Worm (Caenorhabditis elegans) whole organism, young adult: ENCODE results near the gene F54D10.5.

Source experiments
- B0019.2 ChIP-seq: fragments of 200-800 bp; sonication (Bioruptor generic); conservative IDR thresholded peaks from 2 replicates; pipeline ENCODE4 v1.3.6; 2022; ENCODE audit warnings: missing genetic modification reagents, missing genetic modification characterization, missing compliant biosample characterization
- B0336.3 ChIP-seq: fragments of 200-800 bp; sonication (Bioruptor generic); IDR thresholded peaks from 2 replicates; pipeline ENCODE4 v1.3.6; 2022; ENCODE audit warnings: missing genetic modification characterization, missing compliant biosample characterization
- C17E4.6 ChIP-seq: fragments of 200-800 bp; sonication (Bioruptor generic); IDR thresholded peaks from 2 replicates; pipeline ENCODE4 v1.3.6; 2022; ENCODE audit warnings: missing genetic modification reagents, missing genetic modification characterization, missing compliant biosample characterization
- F10E7.11 ChIP-seq: sonication (generic microtip); optimal IDR thresholded peaks from 2 replicates; lab custom pipeline; 2017; ENCODE audit warnings: mild to moderate bottlenecking, missing genetic modification characterization, moderate library complexity, missing compliant biosample characterization
- F39B2.1 ChIP-seq: fragments of 200-800 bp; sonication (Bioruptor generic); IDR thresholded peaks from 2 replicates; pipeline ENCODE4 v1.3.6; 2022; ENCODE audit warnings: missing genetic modification reagents, missing genetic modification characterization, missing compliant biosample characterization
- F52B5.7 ChIP-seq: sonication (generic microtip); optimal IDR thresholded peaks from 2 replicates; lab custom pipeline; 2016; ENCODE audit warnings: mild to moderate bottlenecking, missing genetic modification characterization, missing compliant biosample characterization
- F55B11.4 ChIP-seq: sonication (generic microtip); optimal IDR thresholded peaks from 2 replicates; lab custom pipeline; 2016; ENCODE audit warnings: missing compliant biosample characterization, missing genetic modification characterization, borderline replicate concordance; ENCODE audit not compliant: insufficient read depth
- F57C9.4 ChIP-seq: sonication (generic microtip); optimal IDR thresholded peaks from 2 replicates; lab custom pipeline; 2017; ENCODE audit warnings: mild to moderate bottlenecking, missing genetic modification characterization, missing compliant biosample characterization
- K11D2.4 ChIP-seq: fragments of 200-800 bp; sonication (Bioruptor generic); IDR thresholded peaks from 2 replicates; pipeline ENCODE4 v1.3.6; 2022; ENCODE audit warnings: missing genetic modification reagents, missing genetic modification characterization, missing compliant biosample characterization
- Y79H2A.3 ChIP-seq: fragments of 200-800 bp; sonication (Bioruptor generic); conservative IDR thresholded peaks from 2 replicates; pipeline ENCODE4 v1.3.6; 2022; ENCODE audit warnings: missing genetic modification reagents, missing genetic modification characterization, missing compliant biosample characterization
- akir-1 ChIP-seq: fragments of 200-800 bp; sonication (Bioruptor generic); optimal IDR thresholded peaks from 2 replicates; lab custom pipeline; 2018; ENCODE audit warnings: mild to moderate bottlenecking, missing genetic modification characterization, moderate library complexity, missing compliant biosample characterization
- aptf-2 ChIP-seq: fragments of 200-800 bp; sonication (Bioruptor generic); conservative IDR thresholded peaks from 2 replicates; pipeline ENCODE4 v1.3.6; 2022; ENCODE audit warnings: missing genetic modification reagents, missing genetic modification characterization, missing compliant biosample characterization
- aptf-3 ChIP-seq: fragments of 200-800 bp; sonication (Bioruptor generic); IDR thresholded peaks from 2 replicates; pipeline ENCODE4 v1.3.6; 2022; ENCODE audit warnings: missing genetic modification characterization, missing compliant biosample characterization
- atf-7 ChIP-seq: sonication (generic microtip); optimal IDR thresholded peaks from 2 replicates; lab custom pipeline; 2017; ENCODE audit warnings: mild to moderate bottlenecking, missing genetic modification characterization, missing compliant biosample characterization
- attf-5 ChIP-seq: fragments of 200-800 bp; sonication (Bioruptor generic); optimal IDR thresholded peaks from 2 replicates; lab custom pipeline; 2018; ENCODE audit warnings: mild to moderate bottlenecking, missing genetic modification characterization, missing compliant biosample characterization
- bed-1 ChIP-seq: fragments of 200-800 bp; sonication (Bioruptor generic); IDR thresholded peaks from 2 replicates; pipeline ENCODE4 v1.3.6; 2022; ENCODE audit warnings: missing genetic modification reagents, missing genetic modification characterization, missing compliant biosample characterization
- cebp-1 ChIP-seq, 2 experiments: fragments of 200-800 bp in 1 of 2; sonication (Bioruptor generic) in 1 of 2; sonication (generic microtip) in 1 of 2; IDR thresholded peaks in 1 of 2; optimal IDR thresholded peaks in 1 of 2; 2 replicates each; pipeline versions ENCODE4 v1.3.6 to Lab custom; 2017 to 2022; ENCODE audit warnings: missing compliant biosample characterization in 2 of 2, missing genetic modification characterization in 2 of 2, mild to moderate bottlenecking in 1 of 2, missing genetic modification reagents in 1 of 2, moderate library complexity in 1 of 2
- cebp-2 ChIP-seq: fragments of 200-800 bp; sonication (Bioruptor generic); IDR thresholded peaks from 2 replicates; pipeline ENCODE4 v1.3.6; 2022; ENCODE audit warnings: missing genetic modification characterization, missing compliant biosample characterization
- ceh-100 ChIP-seq: fragments of 200-800 bp; sonication (Bioruptor generic); IDR thresholded peaks from 2 replicates; pipeline ENCODE4 v1.3.6; 2022; ENCODE audit warnings: missing genetic modification reagents, missing genetic modification characterization, missing compliant biosample characterization
- die-1 ChIP-seq: sonication (generic microtip); optimal IDR thresholded peaks from 2 replicates; lab custom pipeline; 2016; ENCODE audit warnings: missing genotype, mild to moderate bottlenecking, missing genetic modification characterization, missing compliant biosample characterization
- dox-1 ChIP-seq: fragments of 200-800 bp; sonication (Bioruptor generic); IDR thresholded peaks from 2 replicates; pipeline ENCODE4 v1.3.6; 2022; ENCODE audit warnings: missing genetic modification reagents, missing genetic modification characterization, missing compliant biosample characterization
- egl-44 ChIP-seq: fragments of 200-800 bp; sonication (Bioruptor generic); IDR thresholded peaks from 2 replicates; pipeline ENCODE4 v1.3.6; 2022; ENCODE audit warnings: missing genetic modification reagents, missing genetic modification characterization, missing compliant biosample characterization
- egrh-3 ChIP-seq: fragments of 200-800 bp; sonication (Bioruptor generic); IDR thresholded peaks from 2 replicates; pipeline ENCODE4 v1.3.6; 2022; ENCODE audit warnings: missing genetic modification reagents, missing genetic modification characterization, missing compliant biosample characterization
- fkh-3 ChIP-seq: sonication (generic microtip); optimal IDR thresholded peaks from 2 replicates; lab custom pipeline; 2016; ENCODE audit warnings: mild to moderate bottlenecking, missing genetic modification characterization, missing compliant biosample characterization
- gei-17 ChIP-seq: fragments of 200-800 bp; sonication (Bioruptor generic); optimal IDR thresholded peaks from 2 replicates; lab custom pipeline; 2018; ENCODE audit warnings: mild to moderate bottlenecking, missing genetic modification characterization, missing compliant biosample characterization
- hlh-26 ChIP-seq: fragments of 200-800 bp; sonication (Bioruptor generic); conservative IDR thresholded peaks from 2 replicates; pipeline ENCODE4 v1.3.6; 2022; ENCODE audit warnings: missing genetic modification reagents, missing genetic modification characterization, missing compliant biosample characterization
- madf-10 ChIP-seq: sonication (generic microtip); optimal IDR thresholded peaks from 2 replicates; lab custom pipeline; 2016; ENCODE audit warnings: mild to moderate bottlenecking, missing genetic modification characterization, missing compliant biosample characterization
- madf-3 ChIP-seq: fragments of 200-800 bp; sonication (Bioruptor generic); IDR thresholded peaks from 2 replicates; pipeline ENCODE4 v1.3.6; 2022; ENCODE audit warnings: missing genetic modification reagents, missing genetic modification characterization, missing compliant biosample characterization
- madf-6 ChIP-seq: fragments of 200-800 bp; sonication (Bioruptor generic); IDR thresholded peaks from 2 replicates; pipeline ENCODE4 v1.3.6; 2022; ENCODE audit warnings: missing genetic modification reagents, missing genetic modification characterization, missing compliant biosample characterization
- madf-8 ChIP-seq: fragments of 200-800 bp; sonication (Bioruptor generic); conservative IDR thresholded peaks from 2 replicates; pipeline ENCODE4 v1.3.6; 2022; ENCODE audit warnings: missing genetic modification reagents, missing genetic modification characterization, missing compliant biosample characterization
- mcd-1 ChIP-seq: fragments of 200-800 bp; sonication (Bioruptor generic); IDR thresholded peaks from 2 replicates; pipeline ENCODE4 v1.3.6; 2022; ENCODE audit warnings: missing genetic modification reagents, missing genetic modification characterization, missing compliant biosample characterization
- nhr-120 ChIP-seq: fragments of 200-800 bp; sonication (Bioruptor generic); IDR thresholded peaks from 2 replicates; pipeline ENCODE4 v1.3.6; 2022; ENCODE audit warnings: missing genetic modification characterization, missing compliant biosample characterization
- nhr-27 ChIP-seq: fragments of 200-800 bp; sonication (Bioruptor generic); optimal IDR thresholded peaks from 2 replicates; lab custom pipeline; 2018; ENCODE audit warnings: mild to moderate bottlenecking, missing genetic modification characterization, moderate library complexity, missing compliant biosample characterization
- pbrm-1 ChIP-seq: fragments of 200-800 bp; sonication (Bioruptor generic); IDR thresholded peaks from 2 replicates; pipeline ENCODE4 v1.3.6; 2022; ENCODE audit warnings: missing genetic modification reagents, missing genetic modification characterization, missing compliant biosample characterization
- repo-1 ChIP-seq: sonication (generic microtip); optimal IDR thresholded peaks from 2 replicates; lab custom pipeline; 2017; ENCODE audit warnings: mild to moderate bottlenecking, missing genetic modification characterization, missing compliant biosample characterization
- snpc-1.1 ChIP-seq: sonication (generic microtip); optimal IDR thresholded peaks from 2 replicates; lab custom pipeline; 2017; ENCODE audit warnings: missing genetic modification characterization, mild to moderate bottlenecking, missing compliant biosample characterization, antibody characterized with exemption, moderate library complexity, missing genotype, missing genetic modification reagents; ENCODE audit not compliant: insufficient read depth
- snpc-1.3 ChIP-seq: sonication (generic microtip); optimal IDR thresholded peaks from 2 replicates; lab custom pipeline; 2017; ENCODE audit warnings: missing genetic modification characterization, mild to moderate bottlenecking, missing compliant biosample characterization, antibody characterized with exemption, moderate library complexity, missing genotype, missing genetic modification reagents; ENCODE audit not compliant: insufficient read depth
- tbp1 ChIP-seq: fragments of 200-800 bp; sonication (Bioruptor generic); optimal IDR thresholded peaks from 2 replicates; lab custom pipeline; 2018; ENCODE audit warnings: mild to moderate bottlenecking, missing genetic modification characterization, missing compliant biosample characterization
- unc-130 ChIP-seq: sonication (generic microtip); optimal IDR thresholded peaks from 2 replicates; lab custom pipeline; 2016; ENCODE audit warnings: missing genetic modification reagents, missing genetic modification characterization, missing compliant biosample characterization
- ztf-22 ChIP-seq: fragments of 200-800 bp; sonication (Bioruptor generic); optimal IDR thresholded peaks from 2 replicates; lab custom pipeline; 2018; ENCODE audit warnings: mild to moderate bottlenecking, missing genetic modification characterization, moderate library complexity, missing compliant biosample characterization
- ztf-25 ChIP-seq: fragments of 200-800 bp; sonication (Bioruptor generic); IDR thresholded peaks from 2 replicates; pipeline ENCODE4 v1.3.6; 2022; ENCODE audit warnings: missing genetic modification reagents, missing genetic modification characterization, missing compliant biosample characterization
- ztf-28 ChIP-seq: fragments of 200-800 bp; sonication (Bioruptor generic); IDR thresholded peaks from 2 replicates; pipeline ENCODE4 v1.3.6; 2022; ENCODE audit warnings: missing genetic modification reagents, missing genetic modification characterization, missing compliant biosample characterization

The F54D10.5 gene

DNA sequence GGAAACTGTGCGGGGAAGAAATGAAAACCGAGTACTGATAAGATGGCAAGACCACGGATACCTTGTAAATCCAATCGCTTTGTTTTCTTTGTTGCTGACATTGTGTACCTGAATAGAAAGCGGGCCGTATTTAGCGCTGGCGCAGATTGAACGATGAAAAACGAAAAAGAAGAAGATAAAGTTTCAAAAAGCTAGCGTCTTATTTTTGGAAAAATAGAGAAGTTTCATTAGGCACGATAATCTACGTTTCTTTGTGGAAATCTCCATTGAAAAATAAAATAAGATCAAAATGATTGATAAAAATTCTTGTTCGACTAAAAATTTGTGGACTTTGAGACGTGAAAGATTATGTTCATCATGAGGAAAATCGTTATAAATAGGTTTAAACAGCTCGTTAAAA lies 27.9 kb upstream of the F54D10.5 start, which contains the start of gene oac-4:
Gene oac-4, minus strand, starts transcription at position 101 of the 400 bp plus-strand sequence.
- TF ChIP-seq ztf-28 (GFP tag; lab: Robert Waterston, UW) (no peak), mcd-1 (GFP tag; lab: Robert Waterston, UW) (no peak), F55B11.4 (tag; lab: Kevin White, UChicago) (no peak), C17E4.6 (no peak)

DNA sequence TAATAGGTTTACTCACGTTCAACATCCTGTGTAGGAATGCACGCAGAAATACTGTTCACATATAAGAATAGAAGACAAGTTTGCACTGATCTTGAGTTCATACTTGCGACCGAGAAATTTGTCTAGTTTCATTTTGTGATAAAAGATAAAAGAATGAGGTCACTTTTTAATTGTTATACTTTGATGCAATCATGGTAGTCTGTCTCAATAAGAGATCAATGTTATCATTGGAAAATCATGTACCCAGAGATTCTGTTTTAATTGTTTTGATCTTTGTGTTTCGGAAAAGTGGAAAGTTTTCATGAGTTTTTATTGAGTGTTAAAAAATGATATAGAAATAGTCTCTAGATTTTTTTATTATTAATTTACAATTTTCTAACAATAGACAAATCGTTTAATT lies 24.4 kb upstream of the F54D10.5 start, which contains the start of gene F54D10.9:
Gene F54D10.9, minus strand, starts transcription at position 101 of the 400 bp plus-strand sequence.
- no peak for TF ChIP-seq nhr-27 (tag; lab: Kevin White, UChicago)
- TF ChIP-seq aptf-3: no peak
- TF ChIP-seq egl-44: no peak
- no peak for TF ChIP-seq fkh-3 (tag; lab: Kevin White, UChicago)
- TF ChIP-seq die-1 (tag; lab: Kevin White, UChicago): no peak
- TF ChIP-seq akir-1: no peak
- no peak for TF ChIP-seq nhr-120
- TF ChIP-seq bed-1 (GFP tag; lab: Robert Waterston, UW): no peak
- TF ChIP-seq madf-3 (GFP tag; lab: Robert Waterston, UW): no peak
- TF ChIP-seq, all 124 proteins: peak for 0

DNA sequence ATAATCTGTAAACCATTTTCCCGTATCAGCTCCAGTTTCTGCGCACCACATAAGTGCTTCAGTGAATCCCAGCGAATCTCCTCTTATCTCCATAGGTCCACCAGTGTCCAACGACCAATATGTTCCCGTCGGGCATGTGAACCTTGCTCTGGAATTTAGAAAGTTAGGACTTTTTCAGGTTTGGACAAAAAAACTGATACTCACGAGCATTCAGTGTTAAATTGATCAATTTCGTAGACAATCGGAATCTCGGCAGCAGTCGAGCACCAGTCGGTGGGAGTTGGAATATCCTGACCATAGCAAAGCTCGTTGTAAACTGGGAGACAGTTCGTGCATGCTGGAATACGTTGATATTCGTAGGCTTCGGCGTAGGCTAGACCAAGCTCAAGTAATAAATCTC lies 21.6 kb upstream of the F54D10.5 start:
- no peak for TF ChIP-seq cebp-2 (GFP tag; lab: Robert Waterston, UW)
- no peak for TF ChIP-seq hlh-26 (GFP tag; lab: Robert Waterston, UW)
- TF ChIP-seq F52B5.7 (tag; lab: Kevin White, UChicago): no peak
- TF ChIP-seq ztf-25: no peak
- TF ChIP-seq B0019.2 (GFP tag; lab: Robert Waterston, UW): no peak
- no peak for TF ChIP-seq pbrm-1 (GFP tag; lab: Robert Waterston, UW)
- TF ChIP-seq madf-10 (tag; lab: Kevin White, UChicago): no peak
- no peak for TF ChIP-seq F57C9.4 (tag; lab: Kevin White, UChicago)
- no peak for TF ChIP-seq F39B2.1 (GFP tag; lab: Robert Waterston, UW)
- TF ChIP-seq Y79H2A.3 (GFP tag; lab: Robert Waterston, UW): no peak
- TF ChIP-seq aptf-2 (GFP tag; lab: Robert Waterston, UW): no peak

DNA sequence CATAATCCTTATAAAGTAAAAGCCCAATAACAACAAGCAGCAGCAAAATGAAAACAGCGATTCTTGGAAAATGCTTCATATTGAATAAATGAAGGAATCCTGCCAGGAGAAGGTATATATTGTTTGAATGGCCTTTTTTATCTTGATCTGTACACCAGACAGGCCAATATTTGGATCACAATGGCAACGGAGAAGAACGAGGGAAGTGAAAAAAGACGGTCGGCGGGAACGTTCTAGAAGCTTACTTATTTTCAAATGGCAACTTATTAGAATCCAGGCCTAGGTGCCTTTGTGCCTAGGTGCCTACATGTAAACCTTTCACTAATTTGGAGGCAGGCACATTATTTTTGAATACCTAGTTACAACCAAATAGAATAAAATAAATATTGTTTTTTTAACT lies 19.8 kb upstream of the F54D10.5 start, which contains the start of gene F54D10.8:
Gene F54D10.8, minus strand, starts transcription at position 101 of the 400 bp plus-strand sequence.
- no peak for TF ChIP-seq tbp1
- no peak for TF ChIP-seq ztf-28 (GFP tag; lab: Robert Waterston, UW)
- no peak for TF ChIP-seq snpc-1.3 (tag; lab: Kevin White, UChicago)
- no peak for TF ChIP-seq egrh-3
- TF ChIP-seq F10E7.11: no peak
- TF ChIP-seq F39B2.1 (GFP tag; lab: Robert Waterston, UW): no peak
- TF ChIP-seq B0336.3 (GFP tag; lab: Robert Waterston, UW): no peak
- TF ChIP-seq atf-7 (tag; lab: Kevin White, UChicago): no peak
- TF ChIP-seq repo-1 (tag; lab: Kevin White, UChicago): no peak

DNA sequence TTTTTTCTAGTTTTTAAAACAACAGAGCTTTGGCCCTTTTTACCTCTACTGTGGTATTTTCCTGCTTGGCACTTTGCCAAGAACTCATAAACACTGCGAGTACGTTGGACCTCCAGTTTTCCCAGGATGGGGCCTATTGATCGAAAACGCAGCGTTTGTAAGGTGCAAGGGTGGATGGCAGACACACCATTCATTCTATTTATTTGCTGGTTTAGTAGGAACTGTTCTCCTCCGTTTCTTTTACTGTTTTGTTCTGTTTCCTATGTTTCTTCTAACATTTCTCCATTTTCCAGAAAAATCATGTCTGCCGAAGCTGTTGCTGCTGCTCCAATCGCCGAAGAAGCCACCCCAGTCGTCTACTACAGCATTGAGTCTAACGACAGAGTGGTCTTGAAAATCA lies 15.9 kb upstream of the F54D10.5 start, which contains the start of gene skr-15:
Gene skr-15, plus strand, starts transcription at position 301 of the 400 bp plus-strand sequence.
- TF ChIP-seq snpc-1.1 (tag; lab: Kevin White, UChicago): no peak
- TF ChIP-seq madf-10 (tag; lab: Kevin White, UChicago): no peak
- TF ChIP-seq akir-1: no peak
- TF ChIP-seq F52B5.7 (tag; lab: Kevin White, UChicago): no peak
- no peak for TF ChIP-seq ceh-100 (GFP tag; lab: Robert Waterston, UW)
- TF ChIP-seq attf-5 (GFP tag; lab: Kevin White, UChicago): no peak
- TF ChIP-seq dox-1 (GFP tag; lab: Robert Waterston, UW): no peak
- TF ChIP-seq madf-6: no peak
- TF ChIP-seq madf-8 (GFP tag; lab: Robert Waterston, UW): no peak
- TF ChIP-seq gei-17 (GFP tag; lab: Kevin White, UChicago): no peak
- no peak for TF ChIP-seq cebp-1 (GFP tag; IDR thresholded peaks at IDR 0.05; lab: Robert Waterston, UW)
- no peak for TF ChIP-seq cebp-1 (tag; optimal IDR thresholded peaks at IDR 0.05; lab: Kevin White, UChicago)
- no peak for TF ChIP-seq K11D2.4 (GFP tag; lab: Robert Waterston, UW)
- TF ChIP-seq ztf-22: no peak
- TF ChIP-seq aptf-3: no peak
- TF ChIP-seq unc-130 (GFP tag; lab: Kevin White, UChicago): no peak
